Fruit fly (Drosophila melanogaster): ENCODE data around the gene CG7044.

CG7044 gene

dm6 chr3R:21112742-21113465 is 11.4 kb upstream of the CG7044 start (continued):
- TF ChIP-seq CG9797 (GFP tag; optimal IDR thresholded peaks at IDR 0.05) (no peak), fru (optimal IDR thresholded peaks at IDR 0.05) (no peak), hkb (optimal IDR thresholded peaks at IDR 0.05) (no peak), hkb (GFP tag; IDR thresholded peaks at IDR 0.05) (peak; percentile 94), Lhr (GFP tag; optimal IDR thresholded peaks at IDR 0.05) (peak; percentile 67), unc-4 (GFP tag; IDR thresholded peaks at IDR 0.05; ENCODE audit: partially characterized antibody) (no peak), CG16779 (GFP tag; IDR thresholded peaks at IDR 0.05) (peak; percentile 81), CkIIα-i1 (GFP tag; IDR thresholded peaks at IDR 0.05) (no peak; the same call in 1 of the 2 replicates), z (GFP tag; IDR thresholded peaks at IDR 0.05) (no peak), Taf1 (GFP tag; IDR thresholded peaks at IDR 0.05) (peak; percentile 52), CG11456 (GFP tag; IDR thresholded peaks at IDR 0.05) (peak; percentile 89), gt (GFP tag; IDR thresholded peaks at IDR 0.05) (peak; percentile 44; the same call in 1 of the 2 replicates), Doc3 (GFP tag; IDR thresholded peaks at IDR 0.05; ENCODE audit: partially characterized antibody) (no peak), lov (optimal IDR thresholded peaks at IDR 0.05) (no peak), lov (GFP tag; IDR thresholded peaks at IDR 0.05) (peak; percentile 55; the same call in 1 of the 3 replicates), prd (optimal IDR thresholded peaks at IDR 0.05) (no peak), prd (GFP tag; IDR thresholded peaks at IDR 0.05) (peak; percentile 90), tap (tag; optimal IDR thresholded peaks at IDR 0.05) (peak; percentile 90), Jarid2 (GFP tag; optimal IDR thresholded peaks at IDR 0.05) (no peak), CG11504 (tag; optimal IDR thresholded peaks at IDR 0.05) (peak; percentile 92), Dp (GFP tag; optimal IDR thresholded peaks at IDR 0.05) (no peak), CG11560 (tag; IDR thresholded peaks at IDR 0.05) (peak; percentile 53; the same call in 1 of the 3 replicates), ranshi (GFP tag; IDR thresholded peaks at IDR 0.05) (peak; percentile 89), mld (GFP tag; IDR thresholded peaks at IDR 0.05; ENCODE audit: partially characterized antibody) (no peak), Ets65A (GFP tag) (peak; percentile 98), tgo (GFP tag; IDR thresholded peaks at IDR 0.05) (peak; percentile 85; the same call in 2 of the 3 replicates), CG9437 (GFP tag; optimal IDR thresholded peaks at IDR 0.05) (peak; percentile 76), nmo (GFP tag; optimal IDR thresholded peaks at IDR 0.05) (peak; percentile 87), caup (GFP tag; optimal IDR thresholded peaks at IDR 0.05; ENCODE audit: severe bottlenecking) (peak; percentile 89), CG10462 (GFP tag; optimal IDR thresholded peaks at IDR 0.05) (peak; percentile 74), Mrtf (GFP tag; IDR thresholded peaks at IDR 0.05) (peak; percentile 82), slbo (GFP tag; IDR thresholded peaks at IDR 0.05) (peak; percentile 92), slou (GFP tag; optimal IDR thresholded peaks at IDR 0.05) (peak; percentile 74), CG9215 (GFP tag; IDR thresholded peaks at IDR 0.05) (peak; percentile 61), CG33213 (GFP tag; optimal IDR thresholded peaks at IDR 0.05) (peak; percentile 83), rib (GFP tag; IDR thresholded peaks at IDR 0.05) (peak; percentile 49; the same call in 1 of the 2 replicates), Drgx (GFP tag; IDR thresholded peaks at IDR 0.05) (peak; percentile 85), Usf (GFP tag; optimal IDR thresholded peaks at IDR 0.05) (peak; percentile 44), schlank (tag; optimal IDR thresholded peaks at IDR 0.05) (peak; percentile 72), CG6813 (GFP tag; optimal IDR thresholded peaks at IDR 0.05) (peak; percentile 91), corto (GFP tag; optimal IDR thresholded peaks at IDR 0.05) (no peak), CG9727 (GFP tag; optimal IDR thresholded peaks at IDR 0.05) (peak; percentile 81), ATbp (GFP tag; optimal IDR thresholded peaks at IDR 0.05) (peak; percentile 94), CG4360 (GFP tag; IDR thresholded peaks at IDR 0.05) (peak; percentile 51), NC2α (GFP tag; optimal IDR thresholded peaks at IDR 0.05) (peak; percentile 73), Dfd (GFP tag; optimal IDR thresholded peaks at IDR 0.05) (no peak), CG4820 (GFP tag; optimal IDR thresholded peaks at IDR 0.05) (peak; percentile 81), CG12769 (tag; optimal IDR thresholded peaks at IDR 0.05) (peak; percentile 94), Fer2 (tag; optimal IDR thresholded peaks at IDR 0.05) (peak; percentile 7), Aef1 (GFP tag; IDR thresholded peaks at IDR 0.05) (peak; percentile 79), dimm (GFP tag; IDR thresholded peaks at IDR 0.05) (peak; percentile 69)
